Worm (Caenorhabditis elegans) whole organism, mixed stage, embryonic: ENCODE measurements around the gene oac-48.

Source experiments
- M03D4.4 ChIP-seq: sonication (generic microtip); optimal IDR thresholded peaks from 2 replicates; lab custom pipeline; 2017; ENCODE audit warnings: mild to moderate bottlenecking, missing genetic modification characterization, missing compliant biosample characterization
- bed-3 ChIP-seq: fragments of 200-800 bp; sonication (Bioruptor generic); optimal IDR thresholded peaks from 3 replicates; lab custom pipeline; 2018; ENCODE audit warnings: mild to moderate bottlenecking, missing genetic modification characterization, moderate library complexity, missing compliant biosample characterization
- ceh-43 ChIP-seq: fragments of 200-800 bp; sonication (Bioruptor generic); optimal IDR thresholded peaks from 2 replicates; lab custom pipeline; 2018; ENCODE audit warnings: mild to moderate bottlenecking, missing genetic modification characterization, moderate library complexity, missing compliant biosample characterization
- ceh-83 ChIP-seq: fragments of 200-800 bp; sonication (Bioruptor generic); optimal IDR thresholded peaks from 2 replicates; lab custom pipeline; 2018; ENCODE audit warnings: mild to moderate bottlenecking, missing genetic modification characterization, missing compliant biosample characterization
- ces-1 ChIP-seq: fragments of 150-350 bp; optimal IDR thresholded peaks from 2 replicates; lab custom pipeline; 2014; ENCODE audit warnings: missing biosample characterization, missing genetic modification reagents, missing genetic modification characterization
- cnd-1 ChIP-seq: fragments of 200-800 bp; sonication (Bioruptor generic); optimal IDR thresholded peaks from 2 replicates; lab custom pipeline; 2018; ENCODE audit warnings: mild to moderate bottlenecking, missing genetic modification characterization, missing compliant biosample characterization
- drap-1 ChIP-seq: fragments of 200-800 bp; sonication (Bioruptor generic); optimal IDR thresholded peaks from 3 replicates; lab custom pipeline; 2018; ENCODE audit warnings: mild to moderate bottlenecking, missing genetic modification characterization, missing compliant biosample characterization
- elt-1 ChIP-seq: sonication (generic microtip); optimal IDR thresholded peaks from 2 replicates; lab custom pipeline; 2017; ENCODE audit warnings: missing genetic modification characterization, mild to moderate bottlenecking, missing compliant biosample characterization, antibody characterized with exemption, moderate library complexity, borderline replicate concordance; ENCODE audit not compliant: insufficient read depth
- elt-3 ChIP-seq: fragments of 150-350 bp; optimal IDR thresholded peaks from 2 replicates; lab custom pipeline; 2014; ENCODE audit warnings: missing biosample characterization, missing genetic modification characterization
- flh-1 ChIP-seq: fragments of 200-800 bp; sonication (Bioruptor generic); optimal IDR thresholded peaks from 2 replicates; lab custom pipeline; 2018; ENCODE audit warnings: mild to moderate bottlenecking, missing genetic modification characterization, moderate library complexity, missing compliant biosample characterization
- ham-2 ChIP-seq: fragments of 200-800 bp; sonication (Bioruptor generic); optimal IDR thresholded peaks from 2 replicates; lab custom pipeline; 2018; ENCODE audit warnings: mild to moderate bottlenecking, missing genetic modification characterization, missing compliant biosample characterization
- hlh-1 ChIP-seq: fragments of 150-350 bp; optimal IDR thresholded peaks from 2 replicates; lab custom pipeline; 2014; ENCODE audit warnings: missing biosample characterization, missing genetic modification reagents, missing genetic modification characterization
- lin-13 ChIP-seq: fragments of 150-350 bp; optimal IDR thresholded peaks from 2 replicates; lab custom pipeline; 2014; ENCODE audit warnings: missing biosample characterization, missing genetic modification characterization
- lin-32 ChIP-seq: fragments of 200-800 bp; sonication (Bioruptor generic); optimal IDR thresholded peaks from 2 replicates; lab custom pipeline; 2018; ENCODE audit warnings: mild to moderate bottlenecking, missing genetic modification characterization, missing compliant biosample characterization
- lsy-2 ChIP-seq: fragments of 150-350 bp; optimal IDR thresholded peaks from 2 replicates; lab custom pipeline; 2014; ENCODE audit warnings: missing biosample characterization, missing genetic modification characterization
- mep-1 ChIP-seq: fragments of 150-350 bp; optimal IDR thresholded peaks from 2 replicates; lab custom pipeline; 2017; ENCODE audit warnings: missing biosample characterization, missing genetic modification reagents, missing genetic modification characterization, inconsistent platforms
- mls-2 ChIP-seq: sonication (generic microtip); optimal IDR thresholded peaks from 2 replicates; lab custom pipeline; 2016; ENCODE audit warnings: mild to moderate bottlenecking, missing genetic modification characterization, moderate library complexity, missing compliant biosample characterization
- nhr-12 ChIP-seq: fragments of 150-350 bp; optimal IDR thresholded peaks from 2 replicates; lab custom pipeline; 2014; ENCODE audit warnings: missing biosample characterization, missing genetic modification characterization
- nhr-2 ChIP-seq: fragments of 150-350 bp; optimal IDR thresholded peaks from 2 replicates; lab custom pipeline; 2014; ENCODE audit warnings: missing biosample characterization, missing genetic modification characterization
- nhr-237 ChIP-seq: fragments of 150-350 bp; optimal IDR thresholded peaks from 2 replicates; lab custom pipeline; 2014; ENCODE audit warnings: missing biosample characterization, missing genetic modification characterization
- nhr-76 ChIP-seq: sonication (generic microtip); optimal IDR thresholded peaks from 2 replicates; lab custom pipeline; 2017; ENCODE audit warnings: missing biosample characterization, missing genetic modification characterization
- pha-4 ChIP-seq: fragments of 150-350 bp; optimal IDR thresholded peaks from 2 replicates; lab custom pipeline; 2018; ENCODE audit warnings: missing biosample characterization, missing genetic modification reagents, missing genetic modification characterization
- sem-2 ChIP-seq: fragments of 200-800 bp; sonication (Bioruptor generic); optimal IDR thresholded peaks from 2 replicates; lab custom pipeline; 2018; ENCODE audit warnings: mild to moderate bottlenecking, missing genetic modification characterization, missing compliant biosample characterization
- snpc-4 ChIP-seq: fragments of 150-350 bp; optimal IDR thresholded peaks from 2 replicates; lab custom pipeline; 2014; ENCODE audit warnings: missing biosample characterization, missing genetic modification characterization
- sptf-1 ChIP-seq: sonication (generic microtip); optimal IDR thresholded peaks from 2 replicates; lab custom pipeline; 2017; ENCODE audit warnings: mild to moderate bottlenecking, missing genetic modification characterization, moderate library complexity, missing compliant biosample characterization
- tbx-8 ChIP-seq: fragments of 200-800 bp; sonication (Bioruptor generic); optimal IDR thresholded peaks from 2 replicates; lab custom pipeline; 2018; ENCODE audit warnings: mild to moderate bottlenecking, missing genetic modification characterization, moderate library complexity, missing compliant biosample characterization
- unc-120 ChIP-seq: sonication (generic microtip); optimal IDR thresholded peaks from 2 replicates; lab custom pipeline; 2017; ENCODE audit warnings: missing genetic modification characterization, missing compliant biosample characterization; ENCODE audit not compliant: poor library complexity, severe bottlenecking
- unc-39 ChIP-seq: fragments of 150-350 bp; optimal IDR thresholded peaks from 2 replicates; lab custom pipeline; 2014; ENCODE audit warnings: missing biosample characterization, missing genetic modification characterization
- unc-62 ChIP-seq: fragments of 150-350 bp; optimal IDR thresholded peaks from 2 replicates; lab custom pipeline; 2014; ENCODE audit warnings: missing biosample characterization, missing genetic modification reagents, missing genetic modification characterization
- zip-8 ChIP-seq: fragments of 150-350 bp; optimal IDR thresholded peaks from 2 replicates; lab custom pipeline; 2014; ENCODE audit warnings: missing biosample characterization, missing genetic modification characterization
- ztf-11 ChIP-seq: fragments of 150-350 bp; optimal IDR thresholded peaks from 2 replicates; lab custom pipeline; 2014; ENCODE audit warnings: missing biosample characterization, missing genetic modification characterization

The oac-48 gene

ce11 chrIV:13639027-13639426 lies 34.6 kb upstream of the oac-48 start, which contains the start of gene ugt-22:
Gene ugt-22, plus strand, starts transcription at chrIV:13639260.
- no peak for TF ChIP-seq nhr-76 (tag; lab: Kevin White, UChicago)
- no peak for TF ChIP-seq elt-3 (tag; lab: Kevin White, UChicago)
- TF ChIP-seq ceh-83 (GFP tag; lab: Kevin White, UChicago), result no peak
- TF ChIP-seq lin-13 (tag; lab: Kevin White, UChicago), result no peak
- no peak for TF ChIP-seq mls-2 (tag; lab: Kevin White, UChicago)
- no peak for TF ChIP-seq sptf-1 (tag; lab: Kevin White, UChicago)
- no peak for TF ChIP-seq drap-1 (GFP tag; lab: Kevin White, UChicago)
- no peak for TF ChIP-seq nhr-237 (tag; lab: Kevin White, UChicago)
- no peak for TF ChIP-seq lsy-2 (tag; lab: Kevin White, UChicago)
- no peak for TF ChIP-seq nhr-12
- TF ChIP-seq snpc-4 (tag; lab: Kevin White, UChicago), result no peak
- no peak for TF ChIP-seq lin-32 (GFP tag; lab: Kevin White, UChicago)
- TF ChIP-seq cnd-1 (tag; lab: Kevin White, UChicago), result no peak
- TF ChIP-seq, all 35 proteins: peak for 0

DNA sequence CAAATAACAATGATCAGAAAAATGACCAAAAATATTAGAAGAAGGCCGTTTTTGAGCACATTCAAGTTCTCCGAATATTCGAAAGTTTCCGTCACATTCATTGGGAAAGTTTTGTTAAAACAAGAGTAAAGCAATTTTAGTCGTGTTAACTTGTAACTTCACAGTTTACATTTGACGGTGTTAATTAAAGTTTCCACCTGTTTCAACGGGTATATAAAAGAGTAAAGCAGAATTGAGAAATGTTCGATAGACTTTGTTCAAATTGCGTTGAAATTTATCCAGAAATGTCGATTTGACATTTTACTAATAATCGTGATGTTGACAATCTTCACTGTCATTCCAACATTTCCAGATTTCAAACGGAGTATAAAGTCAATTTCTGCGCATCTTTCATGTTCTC lies 27.8 kb upstream of the oac-48 start, which contains the start of gene srz-29:
Gene srz-29 (minus strand): TSS at position 101 of the 400 bp plus-strand sequence.
- no peak for TF ChIP-seq drap-1 (GFP tag; lab: Kevin White, UChicago)
- TF ChIP-seq ham-2 (GFP tag; lab: Kevin White, UChicago), result no peak
- TF ChIP-seq lin-13 (tag; lab: Kevin White, UChicago), result no peak
- TF ChIP-seq lsy-2 (tag; lab: Kevin White, UChicago), result no peak
- TF ChIP-seq unc-62 (GFP tag; lab: Kevin White, UChicago), result no peak
- TF ChIP-seq nhr-2 (tag; lab: Kevin White, UChicago), result no peak
- TF ChIP-seq elt-1, result no peak
- no peak for TF ChIP-seq nhr-237 (tag; lab: Kevin White, UChicago)
- TF ChIP-seq tbx-8 (GFP tag; lab: Kevin White, UChicago), result no peak
- TF ChIP-seq hlh-1, result no peak
- no peak for TF ChIP-seq M03D4.4
- no peak for TF ChIP-seq cnd-1 (tag; lab: Kevin White, UChicago)
- TF ChIP-seq unc-39 (tag; lab: Kevin White, UChicago), result no peak
- no peak for TF ChIP-seq ceh-43 (GFP tag; lab: Kevin White, UChicago)
- TF ChIP-seq sem-2 (GFP tag; lab: Kevin White, UChicago), result no peak
- no peak for TF ChIP-seq ztf-11 (tag; lab: Kevin White, UChicago)
- no peak for TF ChIP-seq pha-4
- no peak for TF ChIP-seq ces-1 (GFP tag; lab: Kevin White, UChicago)
- no peak for TF ChIP-seq elt-3 (tag; lab: Kevin White, UChicago)

ce11 chrIV:13647558-13647957 lies 26.0 kb upstream of the oac-48 start, which contains the start of gene ule-4:
Gene ule-4, minus strand, starts transcription at chrIV:13647658.
- TF ChIP-seq zip-8 (tag; lab: Kevin White, UChicago), result no peak

ce11 chrIV:13649126-13649525 lies 24.5 kb upstream of the oac-48 start, which contains the start of gene C08F11.10:
Gene C08F11.10, minus strand, starts transcription at chrIV:13649226.
- TF ChIP-seq unc-120 (tag; lab: Kevin White, UChicago), result no peak
- TF ChIP-seq mep-1 (tag; lab: Kevin White, UChicago), result no peak
- no peak for TF ChIP-seq unc-39 (tag; lab: Kevin White, UChicago)

- TF ChIP-seq flh-1 (GFP tag; lab: Kevin White, UChicago) (no peak), unc-120 (tag; lab: Kevin White, UChicago) (no peak), mls-2 (tag; lab: Kevin White, UChicago) (no peak), drap-1 (GFP tag; lab: Kevin White, UChicago) (no peak), M03D4.4 (no peak), ces-1 (GFP tag; lab: Kevin White, UChicago) (no peak), elt-3 (tag; lab: Kevin White, UChicago) (no peak), bed-3 (GFP tag; lab: Kevin White, UChicago) (no peak)
Observed at ce11 chrIV:13650238-13650637, 23.4 kb upstream of the oac-48 start, which contains the start of gene C08F11.17. Gene C08F11.17, minus strand, starts transcription at chrIV:13650338.
